Worm (Caenorhabditis elegans): ENCODE data around the gene Y62H9A.11.

The Y62H9A.11 gene

ce11 chrX:11854903-11855302, 52.3 kb downstream of the Y62H9A.11 start, which contains the start of gene F54F7.8:
Gene F54F7.8, minus strand, starts transcription at chrX:11855003.
- TF ChIP-seq Y55F3AM.14 (GFP tag; optimal IDR thresholded peaks at IDR 0.05), result no peak
- no peak for TF ChIP-seq skn-1 (tag; optimal IDR thresholded peaks at IDR 0.05)
- no peak for TF ChIP-seq R02D3.7 (tag; optimal IDR thresholded peaks at IDR 0.05)
- no peak for TF ChIP-seq lin-13 (GFP tag; optimal IDR thresholded peaks at IDR 0.05)
- TF ChIP-seq mdl-1 (tag; optimal IDR thresholded peaks at IDR 0.05), result no peak
- TF ChIP-seq ZK546.5 (tag; optimal IDR thresholded peaks at IDR 0.05), result no peak
- no peak for TF ChIP-seq ztf-11 (tag; optimal IDR thresholded peaks at IDR 0.05)

Measured in whole organism, L2 larva.